Fruit fly (Drosophila melanogaster) whole organism, prepupa: ENCODE data around the gene CG7194.

Experiments used
- CG10631 ChIP-seq: fragments of 200-800 bp; sonication (Bioruptor generic); optimal IDR thresholded peaks from 2 replicates; lab custom pipeline; 2016; ENCODE audit warnings: missing biosample characterization, missing genetic modification characterization
- CG10669 ChIP-seq: fragments of 200-800 bp; sonication (Bioruptor generic); optimal IDR thresholded peaks from 3 replicates; lab custom pipeline; 2018; ENCODE audit warnings: missing biosample characterization, mild to moderate bottlenecking, missing genetic modification characterization, moderate library complexity
- CG11294 ChIP-seq: fragments of 200-800 bp; sonication (Bioruptor generic); IDR thresholded peaks from 2 replicates; pipeline ENCODE4 v1.3.6; 2022; ENCODE audit warnings: missing biosample characterization, missing genetic modification characterization
- CG11762 ChIP-seq: fragments of 200-800 bp; sonication (Bioruptor generic); optimal IDR thresholded peaks from 3 replicates; lab custom pipeline; 2016; ENCODE audit warnings: missing biosample characterization, missing genetic modification characterization; ENCODE audit not compliant: insufficient read depth
- CG11902 ChIP-seq: fragments of 200-800 bp; sonication (Bioruptor generic); optimal IDR thresholded peaks from 3 replicates; lab custom pipeline; 2016; ENCODE audit warnings: missing biosample characterization, missing genetic modification characterization
- CG15336 ChIP-seq: fragments of 200-800 bp; sonication (Bioruptor generic); IDR thresholded peaks from 2 replicates; pipeline ENCODE4 v1.3.6; 2022; ENCODE audit warnings: missing biosample characterization, missing genetic modification characterization
- CG16779 ChIP-seq: fragments of 200-800 bp; sonication (Bioruptor generic); optimal IDR thresholded peaks from 3 replicates; lab custom pipeline; 2017; ENCODE audit warnings: missing biosample characterization, mild to moderate bottlenecking, missing genetic modification characterization
- CG3032 ChIP-seq: fragments of 200-800 bp; optimal IDR thresholded peaks from 2 replicates; lab custom pipeline; 2019; ENCODE audit warnings: missing biosample characterization, mild to moderate bottlenecking, missing genetic modification characterization, moderate library complexity
- CG34406 ChIP-seq: fragments of 200-800 bp; sonication (Bioruptor generic); optimal IDR thresholded peaks from 3 replicates; lab custom pipeline; 2016; ENCODE audit warnings: missing biosample characterization, missing genetic modification characterization
- CG3919 ChIP-seq: fragments of 200-800 bp; sonication (Bioruptor generic); optimal IDR thresholded peaks from 3 replicates; lab custom pipeline; 2016; ENCODE audit warnings: missing biosample characterization, missing genetic modification characterization
- CG6163 ChIP-seq: fragments of 200-800 bp; sonication (Bioruptor generic); IDR thresholded peaks from 3 replicates; pipeline ENCODE4 v1.3.6; 2022; ENCODE audit warnings: missing biosample characterization, missing genetic modification characterization
- CG6276 ChIP-seq: fragments of 200-800 bp; sonication (Bioruptor generic); optimal IDR thresholded peaks from 2 replicates; lab custom pipeline; 2017; ENCODE audit warnings: missing biosample characterization, mild to moderate bottlenecking, missing genetic modification characterization
- CG6792 ChIP-seq: fragments of 200-800 bp; sonication (Bioruptor generic); optimal IDR thresholded peaks from 3 replicates; lab custom pipeline; 2016; ENCODE audit warnings: missing biosample characterization, missing genetic modification characterization
- CG6808 ChIP-seq: fragments of 200-800 bp; sonication (Bioruptor generic); optimal IDR thresholded peaks from 3 replicates; lab custom pipeline; 2017; ENCODE audit warnings: missing biosample characterization, missing genetic modification characterization, mild to moderate bottlenecking, moderate library complexity, missing genetic modification reagents
- CG6854 ChIP-seq: fragments of 200-800 bp; sonication (Bioruptor generic); optimal IDR thresholded peaks from 2 replicates; lab custom pipeline; 2017; ENCODE audit warnings: missing biosample characterization, mild to moderate bottlenecking, missing genetic modification characterization
- CG7368 ChIP-seq: fragments of 200-800 bp; sonication (Bioruptor generic); optimal IDR thresholded peaks from 3 replicates; lab custom pipeline; 2016; ENCODE audit warnings: missing biosample characterization, missing genetic modification characterization
- CG8119 ChIP-seq: fragments of 200-800 bp; sonication (Bioruptor generic); IDR thresholded peaks from 3 replicates; pipeline ENCODE4 v1.3.6; 2022; ENCODE audit warnings: missing biosample characterization, missing genetic modification characterization
- CG8319 ChIP-seq: fragments of 200-800 bp; sonication (Bioruptor generic); optimal IDR thresholded peaks from 3 replicates; lab custom pipeline; 2016; ENCODE audit warnings: missing biosample characterization, missing genetic modification characterization
- CG8632 ChIP-seq: fragments of 200-800 bp; sonication (Bioruptor generic); optimal IDR thresholded peaks from 3 replicates; lab custom pipeline; 2016; ENCODE audit warnings: missing biosample characterization, missing genetic modification characterization
- CG9139 ChIP-seq: fragments of 200-800 bp; sonication (Bioruptor generic); optimal IDR thresholded peaks from 3 replicates; lab custom pipeline; 2017; ENCODE audit warnings: missing biosample characterization, mild to moderate bottlenecking, missing genetic modification characterization
- Eip75B ChIP-seq: fragments of 200-800 bp; sonication (Bioruptor generic); optimal IDR thresholded peaks from 3 replicates; lab custom pipeline; 2016; ENCODE audit warnings: missing biosample characterization, missing genetic modification characterization
- Eip78C ChIP-seq: fragments of 200-800 bp; sonication (Bioruptor generic); peaks from one replicate; lab custom pipeline; 2016; ENCODE audit warnings: missing biosample characterization, missing genetic modification characterization
- Eip93F ChIP-seq: fragments of 200-800 bp; sonication (Bioruptor generic); optimal IDR thresholded peaks from 2 replicates; lab custom pipeline; 2016; ENCODE audit warnings: missing biosample characterization, mild to moderate bottlenecking, missing genetic modification characterization
- Ets96B ChIP-seq: fragments of 200-800 bp; optimal IDR thresholded peaks from 2 replicates; lab custom pipeline; 2019; ENCODE audit warnings: missing biosample characterization, mild to moderate bottlenecking, missing genetic modification characterization, moderate library complexity
- Hr38 ChIP-seq: sonication (Bioruptor generic); optimal IDR thresholded peaks from 2 replicates; lab custom pipeline; 2016; ENCODE audit warnings: missing biosample characterization, missing genetic modification characterization
- Hr4 ChIP-seq: fragments of 200-800 bp; sonication (Bioruptor generic); optimal IDR thresholded peaks from 3 replicates; lab custom pipeline; 2016; ENCODE audit warnings: missing biosample characterization, missing genetic modification characterization
- Lpt ChIP-seq: fragments of 200-800 bp; sonication (Bioruptor generic); optimal IDR thresholded peaks from 3 replicates; lab custom pipeline; 2016; ENCODE audit warnings: missing biosample characterization, missing genetic modification characterization
- Met ChIP-seq: fragments of 200-800 bp; sonication (Bioruptor generic); optimal IDR thresholded peaks from 3 replicates; lab custom pipeline; 2016; ENCODE audit warnings: missing biosample characterization, missing genetic modification characterization
- OdsH ChIP-seq: fragments of 200-800 bp; sonication (Bioruptor generic); optimal IDR thresholded peaks from 3 replicates; lab custom pipeline; 2016; ENCODE audit warnings: missing biosample characterization, missing genetic modification characterization
- Smox ChIP-seq: fragments of 200-800 bp; sonication (Bioruptor generic); optimal IDR thresholded peaks from 3 replicates; lab custom pipeline; 2016; ENCODE audit warnings: missing biosample characterization, missing genetic modification characterization
- Sox102F ChIP-seq: fragments of 200-800 bp; sonication (Bioruptor generic); optimal IDR thresholded peaks from 2 replicates; lab custom pipeline; 2016; ENCODE audit warnings: missing biosample characterization, mild to moderate bottlenecking, missing genetic modification characterization
- Sox14 ChIP-seq: fragments of 200-800 bp; sonication (Bioruptor generic); optimal IDR thresholded peaks from 3 replicates; lab custom pipeline; 2016; ENCODE audit warnings: missing biosample characterization, missing genetic modification characterization
- achi ChIP-seq: fragments of 200-800 bp; sonication (Bioruptor generic); optimal IDR thresholded peaks from 3 replicates; lab custom pipeline; 2016; ENCODE audit warnings: missing biosample characterization, missing genetic modification characterization
- acj6 ChIP-seq: fragments of 200-800 bp; sonication (Bioruptor generic); optimal IDR thresholded peaks from 3 replicates; lab custom pipeline; 2016; ENCODE audit warnings: missing biosample characterization, missing genetic modification characterization
- cyc ChIP-seq: fragments of 200-800 bp; sonication (Bioruptor generic); optimal IDR thresholded peaks from 3 replicates; lab custom pipeline; 2016; ENCODE audit warnings: missing biosample characterization, missing genetic modification characterization
- dac ChIP-seq: fragments of 200-800 bp; sonication (Bioruptor generic); optimal IDR thresholded peaks from 2 replicates; lab custom pipeline; 2017; ENCODE audit warnings: missing biosample characterization, mild to moderate bottlenecking, missing genetic modification characterization
- eg ChIP-seq: fragments of 200-800 bp; sonication (Bioruptor generic); IDR thresholded peaks from 3 replicates; pipeline ENCODE4 v1.3.6; 2022; ENCODE audit warnings: missing biosample characterization, missing genetic modification characterization
- esn ChIP-seq: fragments of 200-800 bp; sonication (Bioruptor generic); optimal IDR thresholded peaks from 2 replicates; lab custom pipeline; 2016; ENCODE audit warnings: missing biosample characterization, mild to moderate bottlenecking, missing genetic modification characterization, moderate library complexity
- fd59A ChIP-seq: fragments of 200-800 bp; sonication (Bioruptor generic); optimal IDR thresholded peaks from 2 replicates; lab custom pipeline; 2017; ENCODE audit warnings: missing biosample characterization, mild to moderate bottlenecking, missing genetic modification characterization, missing genetic modification reagents
- fd85E ChIP-seq: fragments of 200-800 bp; sonication (Bioruptor generic); optimal IDR thresholded peaks from 3 replicates; lab custom pipeline; 2016; ENCODE audit warnings: missing biosample characterization, missing genetic modification characterization
- lz ChIP-seq: fragments of 200-800 bp; sonication (Bioruptor generic); optimal IDR thresholded peaks from 3 replicates; lab custom pipeline; 2016; ENCODE audit warnings: missing biosample characterization, missing genetic modification characterization
- net ChIP-seq: fragments of 200-800 bp; sonication (Bioruptor generic); optimal IDR thresholded peaks from 3 replicates; lab custom pipeline; 2016; ENCODE audit warnings: missing biosample characterization, missing genetic modification characterization
- salr ChIP-seq, 2 experiments: fragments of 200-800 bp; sonication (Bioruptor generic); optimal IDR thresholded peaks; 3 replicates each; lab custom pipeline; 2016 to 2018; ENCODE audit warnings: missing biosample characterization in 2 of 2, missing genetic modification characterization in 2 of 2, mild to moderate bottlenecking in 1 of 2
- spab ChIP-seq: fragments of 200-800 bp; sonication (Bioruptor generic); optimal IDR thresholded peaks from 2 replicates; lab custom pipeline; 2017; ENCODE audit warnings: missing biosample characterization, mild to moderate bottlenecking, missing genetic modification characterization, missing genetic modification reagents
- svp ChIP-seq: fragments of 200-800 bp; sonication (Bioruptor generic); peaks from one replicate; lab custom pipeline; 2016; ENCODE audit warnings: missing biosample characterization, missing genetic modification characterization
- topi ChIP-seq: fragments of 200-800 bp; sonication (Bioruptor generic); optimal IDR thresholded peaks from 3 replicates; lab custom pipeline; 2016; ENCODE audit warnings: missing biosample characterization, missing genetic modification characterization
- vri ChIP-seq: fragments of 200-800 bp; sonication (Bioruptor generic); optimal IDR thresholded peaks from 3 replicates; lab custom pipeline; 2016; ENCODE audit warnings: missing biosample characterization, mild to moderate bottlenecking, missing genetic modification characterization

The CG7194 gene

DNA sequence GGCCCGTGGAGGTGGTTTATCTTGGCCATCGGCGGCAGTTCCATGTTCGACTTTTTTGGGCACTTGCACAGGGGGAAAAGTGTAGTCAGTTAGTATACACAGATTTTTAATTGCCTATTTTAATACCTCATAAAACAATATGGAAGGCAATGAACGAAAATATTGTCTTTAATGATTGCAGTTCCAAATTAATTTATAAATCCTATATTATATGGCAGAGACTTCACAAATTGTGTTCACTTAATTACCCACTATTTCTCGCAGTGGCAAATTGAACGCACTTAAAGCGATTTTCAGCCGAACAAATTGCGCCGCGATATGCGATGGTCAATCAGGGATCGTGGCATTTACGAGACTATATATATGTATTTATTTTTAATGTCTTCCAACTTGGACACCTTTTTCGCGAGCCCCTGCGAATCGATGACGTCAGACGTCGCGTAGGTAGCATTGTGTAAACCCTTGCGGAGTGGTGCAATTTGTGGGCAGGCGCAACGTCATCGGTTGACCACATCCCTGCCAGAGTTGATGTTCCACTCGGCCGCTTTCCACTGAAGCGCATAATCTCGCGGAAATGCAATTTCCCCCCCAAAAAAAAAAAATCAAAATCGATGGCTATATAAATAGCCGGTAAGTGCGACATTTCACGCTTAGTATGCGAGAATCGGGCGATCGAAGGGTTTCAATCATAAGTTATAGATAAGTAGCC, 16.4 kb upstream of the CG7194 start, which contains the start of gene CG13670 (continued):
- TF ChIP-seq CG3919 (GFP tag; lab: Kevin White, UChicago) (peak; percentile 40), CG6276 (GFP tag; lab: Kevin White, UChicago) (peak; percentile 46), CG8319 (GFP tag; lab: Kevin White, UChicago) (no peak), fd85E (GFP tag; lab: Kevin White, UChicago) (no peak), CG6854 (GFP tag; lab: Kevin White, UChicago) (no peak), CG8119 (peak; percentile 56; the same call in 1 of the 3 replicates), Hr38 (GFP tag; lab: Kevin White, UChicago) (no peak), Lpt (GFP tag; lab: Kevin White, UChicago) (no peak), svp (GFP tag; lab: Kevin White, UChicago) (peak; percentile 64), Eip93F (GFP tag; lab: Kevin White, UChicago) (no peak), eg (GFP tag; lab: Robert Waterston, UW) (peak; percentile 64), Sox14 (GFP tag; lab: Kevin White, UChicago) (no peak)
- TF ChIP-seq, all 60 proteins: peak for 21

dm6 chr3L:8318916-8319506, 15.2 kb upstream of the CG7194 start, which contains the start of gene CG43059:
Gene CG43059 (minus strand): TSS chr3L:8318966.
- TF ChIP-seq CG11762: no peak
- no peak for TF ChIP-seq Smox
- no peak for TF ChIP-seq CG9139 (GFP tag; lab: Kevin White, UChicago)
- TF ChIP-seq CG6276 (GFP tag; lab: Kevin White, UChicago): peak; percentile 91
- TF ChIP-seq esn (GFP tag; lab: Kevin White, UChicago): no peak
- TF ChIP-seq CG11294 (GFP tag; lab: Robert Waterston, UW): peak; percentile 78
- TF ChIP-seq CG3919 (GFP tag; lab: Kevin White, UChicago): peak; percentile 36
- peak; percentile 52 for TF ChIP-seq CG10631 (GFP tag; lab: Kevin White, UChicago)
- peak; percentile 93 for TF ChIP-seq eg (GFP tag; lab: Robert Waterston, UW)
- no peak for TF ChIP-seq CG6792 (GFP tag; lab: Kevin White, UChicago)
- TF ChIP-seq dac: peak; percentile 54
- peak; percentile 87 for TF ChIP-seq CG6163
- no peak for TF ChIP-seq Ets96B (tag; lab: Kevin White, UChicago)
- peak; percentile 68 for TF ChIP-seq Eip78C (GFP tag; lab: Kevin White, UChicago)
- peak; percentile 94 for TF ChIP-seq CG15336
- TF ChIP-seq CG34406 (GFP tag; lab: Kevin White, UChicago): no peak
- no peak for TF ChIP-seq topi (GFP tag; lab: Kevin White, UChicago)
- no peak for TF ChIP-seq CG6808 (GFP tag; lab: Kevin White, UChicago)
- no peak for TF ChIP-seq CG6854 (GFP tag; lab: Kevin White, UChicago)
- peak; percentile 32 for TF ChIP-seq Eip75B
- TF ChIP-seq Met (GFP tag; lab: Kevin White, UChicago): no peak
- TF ChIP-seq CG7368 (GFP tag; lab: Kevin White, UChicago): no peak
- no peak for TF ChIP-seq spab (GFP tag; lab: Kevin White, UChicago)
- no peak for TF ChIP-seq CG11902 (GFP tag; lab: Kevin White, UChicago)
- peak in 1 of 2 experiments; percentile 34 for TF ChIP-seq salr (GFP tag; optimal IDR thresholded peaks at IDR 0.05; lab: Kevin White, UChicago)
- peak; percentile 45 for TF ChIP-seq net
- no peak for TF ChIP-seq CG10669 (GFP tag; lab: Kevin White, UChicago)
- no peak for TF ChIP-seq CG3032
- no peak for TF ChIP-seq CG8632 (GFP tag; lab: Kevin White, UChicago)
- TF ChIP-seq Sox14 (GFP tag; lab: Kevin White, UChicago): peak; percentile 27
- TF ChIP-seq svp (GFP tag; lab: Kevin White, UChicago): peak; percentile 30
- TF ChIP-seq lz (GFP tag; lab: Kevin White, UChicago): no peak
- peak; percentile 82 for TF ChIP-seq Hr4
- peak; percentile 64 for TF ChIP-seq achi (GFP tag; lab: Kevin White, UChicago)
- TF ChIP-seq Hr38 (GFP tag; lab: Kevin White, UChicago): no peak
- peak; percentile 11 for TF ChIP-seq CG16779 (tag; lab: Kevin White, UChicago)
- TF ChIP-seq Eip93F (GFP tag; lab: Kevin White, UChicago): no peak
- TF ChIP-seq Sox102F (GFP tag; lab: Kevin White, UChicago): no peak
- peak; percentile 38 for TF ChIP-seq acj6 (GFP tag; lab: Kevin White, UChicago)
- TF ChIP-seq vri (GFP tag; lab: Kevin White, UChicago): no peak
- no peak for TF ChIP-seq fd59A (GFP tag; lab: Kevin White, UChicago)
- no peak for TF ChIP-seq cyc (GFP tag; lab: Kevin White, UChicago)
- peak; percentile 50 for TF ChIP-seq OdsH (GFP tag; lab: Kevin White, UChicago)
